Fruit fly (Drosophila melanogaster) whole organism, embryonic: ENCODE results near the gene CG43678.
A peak's percentile ranks its signal among the peaks of the same experiment; 100 is the strongest.

Experiments used
- CG11456 ChIP-seq: fragments of 200-800 bp; sonication (Bioruptor generic); IDR thresholded peaks from 3 replicates; pipeline ENCODE4 v1.3.6; 2022; ENCODE audit warnings: missing biosample characterization, missing genetic modification characterization
- CG14965 ChIP-seq: fragments of 200-800 bp; sonication (Bioruptor generic); optimal IDR thresholded peaks from 2 replicates; lab custom pipeline; 2016; ENCODE audit warnings: missing biosample characterization, missing genetic modification characterization, borderline replicate concordance
- CG15479 ChIP-seq: fragments of 200-800 bp; sonication (Bioruptor generic); optimal IDR thresholded peaks from 3 replicates; lab custom pipeline; 2019; ENCODE audit warnings: missing biosample characterization, mild to moderate bottlenecking, missing genetic modification characterization, moderate library complexity
- CG17186 ChIP-seq: fragments of 200-800 bp; sonication (Bioruptor generic); optimal IDR thresholded peaks from 3 replicates; lab custom pipeline; 2017; ENCODE audit warnings: missing biosample characterization, missing genetic modification reagents, missing genetic modification characterization
- CG17359 ChIP-seq: fragments of 200-800 bp; sonication (Bioruptor generic); optimal IDR thresholded peaks from 3 replicates; lab custom pipeline; 2018; ENCODE audit warnings: missing biosample characterization, mild to moderate bottlenecking, missing genetic modification characterization, moderate library complexity
- CG18262 ChIP-seq: fragments of 200-800 bp; optimal IDR thresholded peaks from 3 replicates; lab custom pipeline; 2019; ENCODE audit warnings: missing biosample characterization, mild to moderate bottlenecking, missing genetic modification characterization, moderate library complexity
- CG30020 ChIP-seq: fragments of 200-800 bp; optimal IDR thresholded peaks from 2 replicates; lab custom pipeline; 2019; ENCODE audit warnings: missing biosample characterization, mild to moderate bottlenecking, missing genetic modification characterization, moderate library complexity
- CG4282 ChIP-seq: fragments of 200-800 bp; sonication (Bioruptor generic); optimal IDR thresholded peaks from 2 replicates; lab custom pipeline; 2016; ENCODE audit warnings: missing biosample characterization, missing genetic modification characterization
- CkIIα-i1 ChIP-seq: fragments of 200-800 bp; sonication (Bioruptor generic); IDR thresholded peaks from 2 replicates; pipeline ENCODE4 v1.3.6; 2022; ENCODE audit warnings: missing biosample characterization, missing genetic modification characterization
- CoRest ChIP-seq: fragments of 200-800 bp; sonication (Bioruptor generic); optimal IDR thresholded peaks from 3 replicates; lab custom pipeline; 2018; ENCODE audit warnings: missing biosample characterization, mild to moderate bottlenecking, missing genetic modification characterization, moderate library complexity
- D ChIP-seq, 2 experiments: fragments of 200-800 bp in 1 of 2; fragments of >200 bp in 1 of 2; sonication (Bioruptor generic) in 1 of 2; optimal IDR thresholded peaks; 2 replicates in 1 of 2; 3 replicates in 1 of 2; lab custom pipeline; 2017; ENCODE audit warnings: mild to moderate bottlenecking in 1 of 2, missing biosample characterization in 1 of 2, missing genetic modification characterization in 1 of 2, missing genetic modification reagents in 1 of 2
- D19A ChIP-seq: fragments of 200-800 bp; optimal IDR thresholded peaks from 3 replicates; lab custom pipeline; 2019; ENCODE audit warnings: missing biosample characterization, mild to moderate bottlenecking, missing genetic modification characterization, moderate library complexity
- Dfd ChIP-seq, 2 experiments: fragments of >200 bp; optimal IDR thresholded peaks; 2 replicates each; lab custom pipeline; 2017; ENCODE audit warnings: missing biosample characterization in 2 of 2, missing genetic modification characterization in 2 of 2
- Dref ChIP-seq: fragments of 200-800 bp; sonication (Bioruptor generic); IDR thresholded peaks from 2 replicates; pipeline ENCODE4 v1.3.6; 2022; ENCODE audit warnings: missing biosample characterization, missing genetic modification characterization
- Ets97D ChIP-seq: fragments of 200-800 bp; sonication (Bioruptor generic); optimal IDR thresholded peaks from 3 replicates; lab custom pipeline; 2016; ENCODE audit warnings: missing biosample characterization, missing genetic modification characterization
- Gsc ChIP-seq: fragments of 200-800 bp; sonication (Bioruptor generic); IDR thresholded peaks from 2 replicates; pipeline ENCODE4 v1.3.6; 2022; ENCODE audit warnings: missing biosample characterization, missing genetic modification characterization
- Lim3 ChIP-seq: fragments of 200-800 bp; sonication (Bioruptor generic); IDR thresholded peaks from 2 replicates; pipeline ENCODE4 v1.3.6; 2022; ENCODE audit warnings: missing biosample characterization, missing genetic modification characterization
- Nf-YB ChIP-seq: fragments of 200-800 bp; sonication (Bioruptor generic); optimal IDR thresholded peaks from 3 replicates; lab custom pipeline; 2019; ENCODE audit warnings: missing biosample characterization, mild to moderate bottlenecking, missing genetic modification characterization, moderate library complexity
- Vsx1 ChIP-seq: fragments of 200-800 bp; sonication (Bioruptor generic); optimal IDR thresholded peaks from 2 replicates; lab custom pipeline; 2017; ENCODE audit warnings: missing biosample characterization, mild to moderate bottlenecking, missing genetic modification characterization, missing genetic modification reagents
- az2 ChIP-seq: fragments of 200-800 bp; sonication (Bioruptor generic); optimal IDR thresholded peaks from 3 replicates; lab custom pipeline; 2016; ENCODE audit warnings: missing biosample characterization, missing genetic modification characterization
- cad ChIP-seq: fragments of >200 bp; optimal IDR thresholded peaks from 2 replicates; lab custom pipeline; 2017; ENCODE audit warnings: missing biosample characterization, missing genetic modification characterization
- cg ChIP-seq: fragments of 200-800 bp; sonication (Bioruptor generic); optimal IDR thresholded peaks from 3 replicates; lab custom pipeline; 2019; ENCODE audit warnings: missing biosample characterization, mild to moderate bottlenecking, missing genetic modification characterization, moderate library complexity
- gcm ChIP-seq: fragments of 200-800 bp; sonication (Bioruptor generic); optimal IDR thresholded peaks from 2 replicates; lab custom pipeline; 2019; ENCODE audit warnings: missing biosample characterization, mild to moderate bottlenecking, missing genetic modification characterization, moderate library complexity
- insv ChIP-seq, 2 experiments: fragments of 200-800 bp; sonication (Bioruptor generic); optimal IDR thresholded peaks; 3 replicates each; lab custom pipeline; 2016 to 2018; ENCODE audit warnings: missing biosample characterization in 2 of 2, missing genetic modification characterization in 2 of 2
- jigr1 ChIP-seq: fragments of 200-800 bp; sonication (Bioruptor generic); IDR thresholded peaks from 3 replicates; pipeline ENCODE4 v1.3.6; 2022; ENCODE audit warnings: missing biosample characterization, missing genetic modification characterization
- klu ChIP-seq: fragments of 200-800 bp; sonication (Bioruptor generic); IDR thresholded peaks from 2 replicates; pipeline ENCODE4 v1.3.6; 2022; ENCODE audit warnings: missing biosample characterization, missing genetic modification characterization
- otp ChIP-seq: fragments of 200-800 bp; sonication (Bioruptor generic); IDR thresholded peaks from 3 replicates; pipeline ENCODE4, ENCODE4 v1.3.6; 2022; ENCODE audit warnings: missing biosample characterization, missing genetic modification characterization
- phol ChIP-seq: fragments of 200-800 bp; sonication (Bioruptor generic); optimal IDR thresholded peaks from 3 replicates; lab custom pipeline; 2018; ENCODE audit warnings: missing biosample characterization, mild to moderate bottlenecking, missing genetic modification characterization, moderate library complexity
- run ChIP-seq: fragments of 200-800 bp; sonication (Bioruptor generic); optimal IDR thresholded peaks from 3 replicates; lab custom pipeline; 2018; ENCODE audit warnings: missing biosample characterization, mild to moderate bottlenecking, missing genetic modification characterization
- scrt ChIP-seq: fragments of 200-800 bp; sonication (Bioruptor generic); optimal IDR thresholded peaks from 2 replicates; lab custom pipeline; 2018; ENCODE audit warnings: missing biosample characterization, mild to moderate bottlenecking, missing genetic modification characterization, moderate library complexity
- sens-2 ChIP-seq: fragments of 200-800 bp; sonication (Bioruptor generic); IDR thresholded peaks from 2 replicates; pipeline ENCODE4 v1.3.6; 2022; ENCODE audit warnings: missing biosample characterization, missing genetic modification characterization
- seq ChIP-seq: fragments of 200-800 bp; sonication (Bioruptor generic); IDR thresholded peaks from 2 replicates; pipeline ENCODE4 v1.3.6; 2022; ENCODE audit warnings: missing biosample characterization, missing genetic modification characterization
- sim ChIP-seq: fragments of 200-800 bp; sonication (Bioruptor generic); IDR thresholded peaks from 2 replicates; pipeline ENCODE4 v1.3.6; 2022; ENCODE audit warnings: missing biosample characterization, missing genetic modification characterization
- tap ChIP-seq: fragments of 200-800 bp; optimal IDR thresholded peaks from 3 replicates; lab custom pipeline; 2019; ENCODE audit warnings: missing biosample characterization, mild to moderate bottlenecking, missing genetic modification characterization, moderate library complexity
- tll ChIP-seq, 2 experiments: fragments of 200-800 bp in 1 of 2; fragments of >200 bp in 1 of 2; sonication (Bioruptor generic) in 1 of 2; optimal IDR thresholded peaks; 2 replicates each; lab custom pipeline; 2017 to 2019; ENCODE audit warnings: missing biosample characterization in 2 of 2, missing genetic modification characterization in 2 of 2, mild to moderate bottlenecking in 1 of 2, moderate library complexity in 1 of 2
- zen ChIP-seq: fragments of 200-800 bp; sonication (Bioruptor generic); optimal IDR thresholded peaks from 3 replicates; lab custom pipeline; 2018; ENCODE audit warnings: missing biosample characterization, mild to moderate bottlenecking, missing genetic modification characterization, moderate library complexity

CG43678 gene

dm6 chr3L:15043874-15044336 is 5.4 kb downstream of the CG43678 start, which contains the start of gene ind (continued):
- TF ChIP-seq phol (tag; lab: Kevin White, UChicago) (peak; percentile 50), zen (peak; percentile 10), Nf-YB (GFP tag; lab: Kevin White, UChicago) (peak; percentile 92), CG15479 (peak; percentile 82), tap (tag; lab: Kevin White, UChicago) (peak; percentile 57), seq (GFP tag; lab: Robert Waterston, UW) (peak; percentile 77; the same call in 1 of the 2 replicates), cg (GFP tag; lab: Kevin White, UChicago) (peak; percentile 75), scrt (peak; percentile 11), tll (GFP tag; optimal IDR thresholded peaks at IDR 0.05; lab: Kevin White, UChicago) (peak in 1 of 2 experiments; percentile 62)

- TF ChIP-seq CG11456: no peak
- TF ChIP-seq Dref (GFP tag; lab: Robert Waterston, UW): no peak
- peak in 1 of 2 experiments; percentile 69 for TF ChIP-seq Dfd (GFP tag; optimal IDR thresholded peaks at IDR 0.05; lab: Kevin White, UChicago)
These were observed 5.8 kb downstream of the CG43678 start for dm6 chr3L:15043465-15043864.

- no peak for TF ChIP-seq az2 (GFP tag; lab: Kevin White, UChicago)
- TF ChIP-seq klu (GFP tag; lab: Robert Waterston, UW): no peak
- no peak for TF ChIP-seq sim (GFP tag; lab: Robert Waterston, UW)
- no peak for TF ChIP-seq D19A (tag; lab: Kevin White, UChicago)
- no peak for TF ChIP-seq CG4282 (GFP tag; lab: Kevin White, UChicago)
- no peak for TF ChIP-seq CG30020 (tag; lab: Kevin White, UChicago)
- TF ChIP-seq CG17186: no peak
- TF ChIP-seq CoRest (tag; lab: Kevin White, UChicago): no peak
These were observed 6.8 kb downstream of the CG43678 start, which contains the start of gene Rpn12R for dm6 chr3L:15042470-15042869. Gene Rpn12R (minus strand): TSS chr3L:15042570.

dm6 chr3L:15040329-15040886 is 8.9 kb downstream of the CG43678 start:
- TF ChIP-seq CG18262 (tag; lab: Kevin White, UChicago) (no peak), tll (GFP tag; optimal IDR thresholded peaks at IDR 0.05; lab: Kevin White, UChicago) (peak in 1 of 2 experiments; percentile 68), cad (GFP tag; lab: Kevin White, UChicago) (peak; percentile 61), D (optimal IDR thresholded peaks at IDR 0.05; lab: Kevin White, UChicago) (peak; percentile 1), D (GFP tag; optimal IDR thresholded peaks at IDR 0.05; lab: Kevin White, UChicago) (no peak), sens-2 (GFP tag; lab: Robert Waterston, UW) (no peak), Ets97D (GFP tag; lab: Kevin White, UChicago) (no peak), Lim3 (GFP tag; lab: Robert Waterston, UW) (no peak), CkIIα-i1 (GFP tag; lab: Robert Waterston, UW) (no peak), run (tag; lab: Kevin White, UChicago) (no peak), gcm (GFP tag; lab: Kevin White, UChicago) (no peak), CG17359 (tag; lab: Kevin White, UChicago) (no peak), zen (peak; percentile 83), jigr1 (GFP tag; lab: Robert Waterston, UW) (no peak), CG14965 (GFP tag; lab: Kevin White, UChicago) (no peak), Vsx1 (GFP tag; lab: Kevin White, UChicago) (no peak), Gsc (GFP tag; lab: Robert Waterston, UW) (no peak), otp (GFP tag; lab: Robert Waterston, UW) (no peak), CG15479 (peak; percentile 93), insv (GFP tag; optimal IDR thresholded peaks at IDR 0.05; lab: Kevin White, UChicago) (peak in 1 of 2 experiments; percentile 48)
